Fruit fly (Drosophila melanogaster): Measurements from ENCODE around the gene Cul5.

The Cul5 gene

dm6 chr3R:29055710-29056109, 7.1 kb downstream of the Cul5 start, which contains the start of gene Sirt7:
TSS of gene Sirt7 (plus strand) at chr3R:29055927.
- no peak for TF ChIP-seq noc (tag; optimal IDR thresholded peaks at IDR 0.05)

dm6 chr3R:29054047-29054446, 8.7 kb downstream of the Cul5 start, which contains the start of gene CG11843:
TSS of gene CG11843 (plus strand) at chr3R:29054347.
- no peak for TF ChIP-seq noc (tag; optimal IDR thresholded peaks at IDR 0.05)

dm6 chr3R:29052380-29052779, 10.4 kb downstream of the Cul5 start, which contains the start of gene CG11842:
TSS of gene CG11842 (plus strand) at chr3R:29052680.
- TF ChIP-seq noc (tag; optimal IDR thresholded peaks at IDR 0.05), result no peak

- no peak for TF ChIP-seq noc (tag; optimal IDR thresholded peaks at IDR 0.05)
Measured at dm6 chr3R:29050756-29051155, 12.0 kb downstream of the Cul5 start, which contains the start of gene CG11841. TSS of gene CG11841 (plus strand) at chr3R:29051056.

- TF ChIP-seq noc (tag; optimal IDR thresholded peaks at IDR 0.05), result no peak
Measured at dm6 chr3R:29049055-29049722, 13.6 kb downstream of the Cul5 start, which contains the start of gene CG11837. TSS of gene CG11837 (plus strand) at chr3R:29049493.

- TF ChIP-seq noc (tag; optimal IDR thresholded peaks at IDR 0.05), result no peak
Measured at dm6 chr3R:29040526-29041195, 22.1 kb downstream of the Cul5 start.

- no peak for TF ChIP-seq noc (tag; optimal IDR thresholded peaks at IDR 0.05)
Measured at dm6 chr3R:29039704-29040430, 22.9 kb downstream of the Cul5 start.

- TF ChIP-seq noc (tag; optimal IDR thresholded peaks at IDR 0.05), result peak; percentile 43
Measured at dm6 chr3R:29038960-29039581, 23.7 kb downstream of the Cul5 start, which contains the start of the genes Slu7 and Pkc98E. TSS of gene Slu7 (minus strand) at chr3R:29039071. TSS of gene Pkc98E (plus strand) at chr3R:29039156.

dm6 chr3R:29033909-29034629, 28.7 kb downstream of the Cul5 start, which contains the start of the genes beta4GalNAcTB and Cpsf100:
TSS of gene beta4GalNAcTB (minus strand) at chr3R:29034008.
TSS of gene Cpsf100 (plus strand) at chr3R:29034573.
- peak; percentile 78 for TF ChIP-seq noc (tag; optimal IDR thresholded peaks at IDR 0.05)

dm6 chr3R:29032542-29032941, 30.2 kb downstream of the Cul5 start, which contains the start of gene Ssl2:
TSS of gene Ssl2 (minus strand) at chr3R:29032642.
- no peak for TF ChIP-seq noc (tag; optimal IDR thresholded peaks at IDR 0.05)

dm6 chr3R:29027122-29027521, 35.7 kb downstream of the Cul5 start, which contains the start of the genes eIF4E6 and CG1951:
TSS of gene eIF4E6 (minus strand) at chr3R:29027174.
TSS of gene CG1951 (plus strand) at chr3R:29027236.
- no peak for TF ChIP-seq noc (tag; optimal IDR thresholded peaks at IDR 0.05)

dm6 chr3R:29024671-29025070, 38.1 kb downstream of the Cul5 start, which contains the start of gene CG14518:
TSS of gene CG14518 (plus strand) at chr3R:29024971.
- TF ChIP-seq noc (tag; optimal IDR thresholded peaks at IDR 0.05), result no peak

dm6 chr3R:29020366-29020765, 42.4 kb downstream of the Cul5 start, which contains the start of gene wat:
TSS of gene wat (minus strand) at chr3R:29020406.
- TF ChIP-seq noc (tag; optimal IDR thresholded peaks at IDR 0.05), result no peak

dm6 chr3R:29011144-29011543, 51.6 kb downstream of the Cul5 start:
- no peak for TF ChIP-seq noc (tag; optimal IDR thresholded peaks at IDR 0.05)
